Fruit fly (Drosophila melanogaster): ENCODE data around the gene CG10584.
A peak's percentile ranks its signal among the peaks of the same experiment; 100 is the strongest.

dm6 chr3L:20986929-20987363 is 44.2 kb downstream of the CG10584 start:
- TF ChIP-seq CG31627 (GFP tag; optimal IDR thresholded peaks at IDR 0.05): no peak
- peak; percentile 76 for TF ChIP-seq CG34406 (GFP tag; optimal IDR thresholded peaks at IDR 0.05)
- TF ChIP-seq Hr39 (GFP tag; optimal IDR thresholded peaks at IDR 0.05): peak; percentile 5
- TF ChIP-seq topi (GFP tag; optimal IDR thresholded peaks at IDR 0.05): peak; percentile 19
